Worm (Caenorhabditis elegans) whole organism, young adult: ENCODE results near the gene T06D8.9.

ENCODE experiments used
- ama-1 ChIP-seq, 3 experiments: fragments of 150-350 bp in 1 of 3; sonication (generic microtip) in 2 of 3; optimal IDR thresholded peaks; 2 replicates each; lab custom pipeline; 2014 to 2018; ENCODE audit warnings: missing biosample characterization in 2 of 3, missing genetic modification characterization in 2 of 3, missing genetic modification reagents in 2 of 3
- egl-18 ChIP-seq: fragments of 200-800 bp; sonication (Bioruptor generic); IDR thresholded peaks from 2 replicates; pipeline ENCODE4 v1.3.6; 2022; ENCODE audit warnings: missing genetic modification reagents, missing genetic modification characterization, missing compliant biosample characterization
- lin-35 ChIP-seq, 3 experiments: fragments of 150-350 bp in 2 of 3; sonication (generic microtip) in 1 of 3; optimal IDR thresholded peaks; 2 replicates each; lab custom pipeline; 2014 to 2018; ENCODE audit warnings: missing biosample characterization in 3 of 3, missing genetic modification characterization in 3 of 3, missing genetic modification reagents in 3 of 3
- pha-4 ChIP-seq: fragments of 150-350 bp; sonication (generic microtip); optimal IDR thresholded peaks from 2 replicates; lab custom pipeline; 2014; ENCODE audit warnings: missing biosample characterization, missing genetic modification reagents, missing genetic modification characterization
- unc-62 ChIP-seq: fragments of 150-350 bp; optimal IDR thresholded peaks from 2 replicates; lab custom pipeline; 2014; ENCODE audit warnings: missing biosample characterization, missing genetic modification reagents, missing genetic modification characterization
- ztf-25 ChIP-seq: fragments of 200-800 bp; sonication (Bioruptor generic); IDR thresholded peaks from 2 replicates; pipeline ENCODE4 v1.3.6; 2022; ENCODE audit warnings: missing genetic modification reagents, missing genetic modification characterization, missing compliant biosample characterization
- ztf-26 ChIP-seq: sonication (generic microtip); optimal IDR thresholded peaks from 2 replicates; lab custom pipeline; 2017; ENCODE audit warnings: missing genetic modification characterization, missing compliant biosample characterization

ce11 chrII:11255536-11255935, 16.1 kb downstream of the T06D8.9 start, which contains the start of gene T05B9.2:
- no peak for TF ChIP-seq unc-62
- no peak for TF ChIP-seq lin-35 (GFP tag; optimal IDR thresholded peaks at IDR 0.05; lab: Kevin White, UChicago)
- TF ChIP-seq egl-18, result no peak
- TF ChIP-seq pha-4, result no peak
- no peak for TF ChIP-seq ztf-25 (GFP tag; lab: Robert Waterston, UW)
- no peak for TF ChIP-seq ztf-26
- TF ChIP-seq ama-1 (optimal IDR thresholded peaks at IDR 0.05; lab: Kevin White, UChicago), result no peak
- no peak for TF ChIP-seq ama-1 (GFP tag; optimal IDR thresholded peaks at IDR 0.05; lab: Kevin White, UChicago)
